Fruit fly (Drosophila melanogaster) whole organism, embryonic: ENCODE results near the gene CG15208.

Experiments
- Blimp-1 ChIP-seq: fragments of 200-800 bp; sonication (Bioruptor generic); optimal IDR thresholded peaks from 3 replicates; lab custom pipeline; 2018; ENCODE audit warnings: missing biosample characterization, missing genetic modification characterization, mild to moderate bottlenecking, moderate library complexity, missing genetic modification reagents
- CG13296 ChIP-seq: fragments of 200-800 bp; sonication (Bioruptor generic); optimal IDR thresholded peaks from 3 replicates; lab custom pipeline; 2018; ENCODE audit warnings: missing biosample characterization, mild to moderate bottlenecking, missing genetic modification characterization
- CG34224 ChIP-seq: fragments of 200-800 bp; sonication (Bioruptor generic); IDR thresholded peaks from 3 replicates; pipeline ENCODE4 v1.3.6; 2022; ENCODE audit warnings: missing biosample characterization, missing genetic modification characterization; ENCODE audit not compliant: partially characterized antibody
- CG6175 ChIP-seq: fragments of 200-800 bp; sonication (Bioruptor generic); IDR thresholded peaks from 3 replicates; pipeline ENCODE4 v1.3.6; 2022; ENCODE audit warnings: missing biosample characterization, missing genetic modification characterization
- D ChIP-seq, 2 experiments: fragments of 200-800 bp in 1 of 2; fragments of >200 bp in 1 of 2; sonication (Bioruptor generic) in 1 of 2; optimal IDR thresholded peaks; 2 replicates in 1 of 2; 3 replicates in 1 of 2; lab custom pipeline; 2017; ENCODE audit warnings: mild to moderate bottlenecking in 1 of 2, missing biosample characterization in 1 of 2, missing genetic modification characterization in 1 of 2, missing genetic modification reagents in 1 of 2
- HHEX ChIP-seq: fragments of 200-800 bp; sonication (Bioruptor generic); optimal IDR thresholded peaks from 3 replicates; lab custom pipeline; 2017; ENCODE audit warnings: missing biosample characterization, mild to moderate bottlenecking, missing genetic modification characterization, missing genetic modification reagents
- Taf1 ChIP-seq: fragments of 200-800 bp; sonication (Bioruptor generic); IDR thresholded peaks from 2 replicates; pipeline ENCODE4 v1.3.6; 2022; ENCODE audit warnings: missing biosample characterization, missing genetic modification characterization
- chif ChIP-seq, 2 experiments: fragments of 200-800 bp; sonication (Bioruptor generic); optimal IDR thresholded peaks; 3 replicates each; lab custom pipeline; 2016; ENCODE audit warnings: missing biosample characterization in 2 of 2, missing genetic modification characterization in 2 of 2
- jigr1 ChIP-seq: fragments of 200-800 bp; sonication (Bioruptor generic); IDR thresholded peaks from 3 replicates; pipeline ENCODE4 v1.3.6; 2022; ENCODE audit warnings: missing biosample characterization, missing genetic modification characterization
- ranshi ChIP-seq: fragments of 200-800 bp; sonication (Bioruptor generic); IDR thresholded peaks from 2 replicates; pipeline ENCODE4 v1.3.6; 2022; ENCODE audit warnings: missing biosample characterization, missing genetic modification characterization
- run ChIP-seq: fragments of 200-800 bp; sonication (Bioruptor generic); optimal IDR thresholded peaks from 3 replicates; lab custom pipeline; 2018; ENCODE audit warnings: missing biosample characterization, mild to moderate bottlenecking, missing genetic modification characterization
- slp2 ChIP-seq: fragments of 200-800 bp; sonication (Bioruptor generic); optimal IDR thresholded peaks from 2 replicates; lab custom pipeline; 2016; ENCODE audit warnings: missing biosample characterization, missing genetic modification characterization
- tll ChIP-seq, 2 experiments: fragments of 200-800 bp in 1 of 2; fragments of >200 bp in 1 of 2; sonication (Bioruptor generic) in 1 of 2; optimal IDR thresholded peaks; 2 replicates each; lab custom pipeline; 2017 to 2019; ENCODE audit warnings: missing biosample characterization in 2 of 2, missing genetic modification characterization in 2 of 2, mild to moderate bottlenecking in 1 of 2, moderate library complexity in 1 of 2
- zfh2 ChIP-seq: fragments of 200-800 bp; sonication (Bioruptor generic); optimal IDR thresholded peaks from 2 replicates; lab custom pipeline; 2016; ENCODE audit warnings: missing biosample characterization, missing genetic modification characterization

dm6 chrX:10933776-10934175, 34.0 kb downstream of the CG15208 start:
- TF ChIP-seq run (tag; lab: Kevin White, UChicago): no peak
- TF ChIP-seq CG13296 (GFP tag; lab: Kevin White, UChicago): no peak
- no peak for TF ChIP-seq Blimp-1 (GFP tag; lab: Kevin White, UChicago)
- TF ChIP-seq jigr1 (GFP tag; lab: Robert Waterston, UW): no peak
- no peak for TF ChIP-seq tll (GFP tag; optimal IDR thresholded peaks at IDR 0.05; lab: Kevin White, UChicago)
- no peak for TF ChIP-seq D (optimal IDR thresholded peaks at IDR 0.05; lab: Kevin White, UChicago)
- TF ChIP-seq D (GFP tag; optimal IDR thresholded peaks at IDR 0.05; lab: Kevin White, UChicago): no peak
- TF ChIP-seq CG34224 (GFP tag; lab: Robert Waterston, UW): no peak
- no peak for TF ChIP-seq ranshi
- TF ChIP-seq CG6175 (GFP tag; lab: Robert Waterston, UW): no peak
- TF ChIP-seq chif (GFP tag; optimal IDR thresholded peaks at IDR 0.05; lab: Kevin White, UChicago): no peak
- no peak for TF ChIP-seq Taf1 (GFP tag; lab: Robert Waterston, UW)
- TF ChIP-seq HHEX (GFP tag; lab: Kevin White, UChicago): no peak
- TF ChIP-seq slp2 (GFP tag; lab: Kevin White, UChicago): no peak
- no peak for TF ChIP-seq zfh2 (GFP tag; lab: Kevin White, UChicago)
